Worm (Caenorhabditis elegans): ENCODE data around the gene clec-202.
A peak's percentile ranks its signal among the peaks of the same experiment; 100 is the strongest.

The clec-202 gene

DNA sequence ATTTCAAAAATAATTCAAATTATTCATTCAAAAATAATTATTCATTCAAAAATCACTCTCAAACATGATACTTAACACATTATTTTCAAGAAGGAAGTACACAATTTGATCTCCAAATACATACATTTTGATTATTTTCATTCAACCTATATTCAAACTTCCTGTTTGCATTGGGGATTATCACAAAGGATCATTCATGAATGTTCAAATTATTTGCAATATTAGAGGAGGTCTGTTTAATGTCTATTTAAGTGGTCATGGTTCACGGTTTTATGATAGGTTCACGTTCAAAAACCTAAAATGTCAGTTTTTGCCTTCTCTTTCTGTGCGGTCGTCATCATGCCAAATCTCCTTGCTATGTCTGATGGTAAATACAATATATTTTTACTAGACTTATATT lies at the start of gene clec-202:
TSS of gene clec-202 (plus strand) at position 301 of the 400 bp plus-strand sequence.
- TF ChIP-seq lin-15B (tag; optimal IDR thresholded peaks at IDR 0.05) (no peak), unc-62 (GFP tag; optimal IDR thresholded peaks at IDR 0.05 in 1 of 2) (peak in 1 of 2 experiments; percentile 37), unc-62 (tag; optimal IDR thresholded peaks at IDR 0.05) (no peak), lim-7 (GFP tag; IDR thresholded peaks at IDR 0.05) (no peak)

DNA sequence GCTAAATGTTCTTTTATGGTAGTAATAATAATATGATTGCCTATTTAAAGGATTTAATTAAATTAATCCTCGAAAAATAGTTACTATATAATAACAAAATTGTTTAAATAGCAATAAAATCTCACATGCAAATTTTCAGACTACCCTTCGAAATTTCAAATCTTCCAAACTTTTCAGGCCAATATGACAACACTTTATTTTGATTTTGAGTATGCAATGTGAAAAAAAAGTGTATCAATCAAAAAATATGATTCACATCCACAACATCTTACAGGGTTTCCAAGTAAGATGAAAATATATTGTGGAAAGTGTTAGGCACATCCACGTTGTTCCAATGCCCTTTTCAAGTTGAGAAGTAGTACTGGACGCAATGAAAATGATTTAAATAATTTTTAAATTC lies 49.4 kb upstream of the clec-202 start, which contains the start of gene snf-9:
TSS of gene snf-9 (plus strand) at position 301 of the 400 bp plus-strand sequence.
- TF ChIP-seq dve-1 (tag; optimal IDR thresholded peaks at IDR 0.05; ENCODE audit: insufficient read depth) (no peak), unc-62 (GFP tag; optimal IDR thresholded peaks at IDR 0.05 in 1 of 2) (peak in 1 of 2 experiments; percentile 15), unc-62 (tag; optimal IDR thresholded peaks at IDR 0.05) (no peak)

DNA sequence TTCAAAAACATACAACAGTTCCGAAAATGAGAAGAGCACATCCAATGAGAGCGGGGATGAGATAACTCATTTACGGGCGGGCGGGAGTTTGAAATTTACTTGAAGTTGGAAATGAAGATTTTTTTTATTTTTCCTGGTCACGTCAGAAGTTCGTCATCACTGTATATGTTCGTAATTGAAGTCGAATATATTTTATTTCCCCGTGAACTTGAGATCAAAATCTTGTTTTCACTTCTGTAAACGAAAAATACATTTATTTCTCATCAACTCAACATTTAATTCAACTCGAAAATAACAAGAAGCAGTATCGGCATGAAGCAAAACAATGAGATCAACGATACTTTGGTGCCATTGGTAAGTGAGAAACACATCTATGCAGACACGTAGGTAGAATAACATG lies 44.8 kb upstream of the clec-202 start, which contains the start of gene C49C3.20:
TSS of gene C49C3.20 (minus strand) at position 101 of the 400 bp plus-strand sequence.
- TF ChIP-seq aha-1 (tag) (peak; percentile 60), mxl-2 (GFP tag; conservative IDR thresholded peaks at IDR 0.05) (no peak), nhr-77 (tag; optimal IDR thresholded peaks at IDR 0.05) (no peak)

DNA sequence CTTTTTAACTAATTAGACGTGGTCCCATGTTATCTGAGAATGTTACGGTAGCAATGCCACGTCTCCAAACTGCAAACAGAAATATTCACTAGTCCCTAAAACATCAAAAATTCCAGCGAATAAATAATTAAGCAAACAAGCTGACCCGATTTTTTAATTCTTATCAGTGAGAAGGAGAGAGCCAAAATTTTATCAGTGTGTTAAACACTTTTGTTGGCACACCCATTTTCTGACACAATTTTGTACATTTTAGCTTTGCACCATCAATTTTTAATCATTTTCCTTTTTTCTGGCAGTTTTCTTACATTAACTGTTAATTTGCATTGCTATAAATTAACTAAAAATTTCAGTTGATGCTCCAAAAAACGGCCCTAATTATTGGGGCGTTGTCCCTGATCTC lies 40.8 kb upstream of the clec-202 start, which contains the start of gene C49C3.4:
TSS of gene C49C3.4 (plus strand) at position 351 of the 400 bp plus-strand sequence.
- TF ChIP-seq dmd-6 (GFP tag; IDR thresholded peaks at IDR 0.05) (peak; percentile 28; the same call in 1 of the 2 replicates), ctbp-1 (GFP tag; IDR thresholded peaks at IDR 0.05) (no peak), hlh-11 (tag; optimal IDR thresholded peaks at IDR 0.05) (peak; percentile 7), pqm-1 (tag; optimal IDR thresholded peaks at IDR 0.05) (peak; percentile 96), daf-16 (GFP tag; optimal IDR thresholded peaks at IDR 0.05) (no peak), daf-16 (tag; optimal IDR thresholded peaks at IDR 0.05) (peak; percentile 35), attf-4 (tag; optimal IDR thresholded peaks at IDR 0.05) (no peak), nhr-28 (tag; optimal IDR thresholded peaks at IDR 0.05) (peak; percentile 79), T20F7.1 (GFP tag; optimal IDR thresholded peaks at IDR 0.05) (no peak), D1046.2 (GFP tag; IDR thresholded peaks at IDR 0.05) (no peak)

DNA sequence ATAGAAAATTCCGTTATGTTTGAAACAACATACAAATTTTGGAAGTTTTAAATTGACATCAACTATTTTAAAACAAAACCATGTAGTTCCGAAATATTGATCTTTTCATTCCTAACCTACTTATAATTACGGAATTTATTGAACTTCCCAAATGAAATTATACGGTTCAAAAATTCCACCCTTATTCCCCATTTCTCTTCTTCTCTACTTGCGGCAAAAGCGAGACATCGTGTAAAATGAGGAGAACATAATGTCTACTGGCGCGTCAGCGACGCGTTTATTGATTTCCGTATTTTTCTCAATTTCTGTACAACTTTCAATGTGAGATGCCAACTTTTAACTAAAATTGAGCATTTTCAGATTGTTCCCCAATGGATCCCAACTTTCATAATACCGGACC lies 32.4 kb upstream of the clec-202 start, which contains the start of gene ceh-88:
TSS of gene ceh-88 (plus strand) at position 355 of the 400 bp plus-strand sequence.
- peak; percentile 29 for TF ChIP-seq mes-2 (tag; optimal IDR thresholded peaks at IDR 0.05; ENCODE audit: poor library complexity, severe bottlenecking)
- peak; percentile 41; the same call in 1 of the 2 replicates for TF ChIP-seq hmg-1.1 (GFP tag; IDR thresholded peaks at IDR 0.05)
- peak; percentile 15 for TF ChIP-seq dve-1 (tag; optimal IDR thresholded peaks at IDR 0.05; ENCODE audit: insufficient read depth)
- no peak for TF ChIP-seq egl-43 (GFP tag; IDR thresholded peaks at IDR 0.05)
- no peak for TF ChIP-seq skn-1 (tag; optimal IDR thresholded peaks at IDR 0.05)
- no peak for TF ChIP-seq daf-16 (GFP tag; optimal IDR thresholded peaks at IDR 0.05)
- peak; percentile 3 for TF ChIP-seq daf-16 (tag; optimal IDR thresholded peaks at IDR 0.05)

DNA sequence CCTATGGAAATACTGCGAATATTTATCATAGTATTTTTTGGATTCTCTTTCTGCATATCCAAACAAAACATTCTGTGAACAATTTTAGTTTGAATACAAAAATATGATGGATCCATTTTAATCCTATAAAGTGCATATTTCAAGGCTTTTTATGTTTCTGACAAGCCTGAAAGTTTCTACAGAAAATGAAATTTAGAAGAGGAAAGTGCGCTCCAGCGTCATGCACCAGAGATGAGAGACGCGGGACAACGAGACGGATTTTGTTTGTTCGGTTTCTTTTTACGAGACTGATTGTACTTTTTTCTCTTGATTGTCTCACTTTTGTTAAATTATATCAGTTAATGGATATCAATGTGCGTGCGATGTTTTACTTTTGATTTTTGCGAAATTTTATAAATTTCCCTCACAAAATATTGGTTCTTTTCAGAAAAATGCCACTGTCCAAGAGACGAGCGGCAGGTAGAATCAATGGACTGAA lies 30.1 kb upstream of the clec-202 start, which contains the start of gene C49C3.6:
TSS of gene C49C3.6 (plus strand) at position 428 of the 478 bp plus-strand sequence.
- no peak for TF ChIP-seq nhr-111 (GFP tag; optimal IDR thresholded peaks at IDR 0.05)
- TF ChIP-seq mes-2 (tag; optimal IDR thresholded peaks at IDR 0.05; ENCODE audit: poor library complexity, severe bottlenecking), result peak; percentile 28
- peak; percentile 72 for TF ChIP-seq lin-38 (GFP tag; IDR thresholded peaks at IDR 0.05)
- no peak for TF ChIP-seq arid-1 (GFP tag; conservative IDR thresholded peaks at IDR 0.05)
- no peak for TF ChIP-seq vab-7 (GFP tag; IDR thresholded peaks at IDR 0.05)
- no peak for TF ChIP-seq ceh-28 (tag; optimal IDR thresholded peaks at IDR 0.05)
- TF ChIP-seq snpc-1.2 (GFP tag; IDR thresholded peaks at IDR 0.05), result peak; percentile 61; the same call in 1 of the 2 replicates
- TF ChIP-seq sdz-12 (GFP tag; optimal IDR thresholded peaks at IDR 0.05), result no peak
- TF ChIP-seq lsy-2 (tag; optimal IDR thresholded peaks at IDR 0.05), result peak in 1 of 2 experiments; percentile 42
- no peak for TF ChIP-seq daf-16 (GFP tag; optimal IDR thresholded peaks at IDR 0.05)
- TF ChIP-seq daf-16 (tag; optimal IDR thresholded peaks at IDR 0.05), result peak; percentile 1
- no peak for TF ChIP-seq nhr-11 (tag; optimal IDR thresholded peaks at IDR 0.05)
